Fruit fly (Drosophila melanogaster): ENCODE results near the gene CG4161.

The CG4161 gene

dm6 chr2L:15407021-15407420, 26.1 kb upstream of the CG4161 start:
- TF ChIP-seq CG8478 (optimal IDR thresholded peaks at IDR 0.05) (no peak), pan (optimal IDR thresholded peaks at IDR 0.05) (no peak), EcR (GFP tag; optimal IDR thresholded peaks at IDR 0.05) (no peak), usp (GFP tag; optimal IDR thresholded peaks at IDR 0.05) (no peak), psq (optimal IDR thresholded peaks at IDR 0.05) (no peak), Dll (optimal IDR thresholded peaks at IDR 0.05) (no peak)

- TF ChIP-seq usp (GFP tag; optimal IDR thresholded peaks at IDR 0.05): no peak
- no peak for TF ChIP-seq EcR (GFP tag; optimal IDR thresholded peaks at IDR 0.05)
- TF ChIP-seq psq (optimal IDR thresholded peaks at IDR 0.05): no peak
- TF ChIP-seq Dll (optimal IDR thresholded peaks at IDR 0.05): no peak
- no peak for TF ChIP-seq pan (optimal IDR thresholded peaks at IDR 0.05)
- no peak for TF ChIP-seq CG8478 (optimal IDR thresholded peaks at IDR 0.05)
These were observed 25.6 kb upstream of the CG4161 start for dm6 chr2L:15407514-15407913.

dm6 chr2L:15409108-15409507, 24.0 kb upstream of the CG4161 start:
- TF ChIP-seq usp (GFP tag; optimal IDR thresholded peaks at IDR 0.05) (no peak), Dll (optimal IDR thresholded peaks at IDR 0.05) (no peak), EcR (GFP tag; optimal IDR thresholded peaks at IDR 0.05) (no peak), CG8478 (optimal IDR thresholded peaks at IDR 0.05) (no peak), psq (optimal IDR thresholded peaks at IDR 0.05) (no peak), pan (optimal IDR thresholded peaks at IDR 0.05) (no peak)

dm6 chr2L:15410250-15410649, 22.9 kb upstream of the CG4161 start:
- TF ChIP-seq EcR (GFP tag; optimal IDR thresholded peaks at IDR 0.05) (no peak), psq (optimal IDR thresholded peaks at IDR 0.05) (no peak), usp (GFP tag; optimal IDR thresholded peaks at IDR 0.05) (no peak), CG8478 (optimal IDR thresholded peaks at IDR 0.05) (no peak), pan (optimal IDR thresholded peaks at IDR 0.05) (no peak), Dll (optimal IDR thresholded peaks at IDR 0.05) (no peak)

- TF ChIP-seq psq (optimal IDR thresholded peaks at IDR 0.05): no peak
- no peak for TF ChIP-seq Dll (optimal IDR thresholded peaks at IDR 0.05)
- TF ChIP-seq pan (optimal IDR thresholded peaks at IDR 0.05): no peak
- TF ChIP-seq EcR (GFP tag; optimal IDR thresholded peaks at IDR 0.05): no peak
- TF ChIP-seq usp (GFP tag; optimal IDR thresholded peaks at IDR 0.05): no peak
- no peak for TF ChIP-seq CG8478 (optimal IDR thresholded peaks at IDR 0.05)
These were observed 21.3 kb upstream of the CG4161 start for dm6 chr2L:15411858-15412257.

dm6 chr2L:15414068-15414467, 19.0 kb upstream of the CG4161 start:
- TF ChIP-seq Dll (optimal IDR thresholded peaks at IDR 0.05) (no peak), CG8478 (optimal IDR thresholded peaks at IDR 0.05) (no peak), usp (GFP tag; optimal IDR thresholded peaks at IDR 0.05) (no peak), EcR (GFP tag; optimal IDR thresholded peaks at IDR 0.05) (no peak), psq (optimal IDR thresholded peaks at IDR 0.05) (no peak), pan (optimal IDR thresholded peaks at IDR 0.05) (no peak)

- TF ChIP-seq pan (optimal IDR thresholded peaks at IDR 0.05): no peak
- TF ChIP-seq EcR (GFP tag; optimal IDR thresholded peaks at IDR 0.05): no peak
- TF ChIP-seq Dll (optimal IDR thresholded peaks at IDR 0.05): no peak
- no peak for TF ChIP-seq usp (GFP tag; optimal IDR thresholded peaks at IDR 0.05)
- TF ChIP-seq psq (optimal IDR thresholded peaks at IDR 0.05): no peak
- no peak for TF ChIP-seq CG8478 (optimal IDR thresholded peaks at IDR 0.05)
These were observed 14.8 kb upstream of the CG4161 start, which contains the start of gene CG44869 for dm6 chr2L:15418261-15418660. Gene CG44869, minus strand, starts transcription at chr2L:15418361.

- TF ChIP-seq pan (optimal IDR thresholded peaks at IDR 0.05) (no peak), CG8478 (optimal IDR thresholded peaks at IDR 0.05) (no peak), EcR (GFP tag; optimal IDR thresholded peaks at IDR 0.05) (no peak), psq (optimal IDR thresholded peaks at IDR 0.05) (no peak), Dll (optimal IDR thresholded peaks at IDR 0.05) (no peak), usp (GFP tag; optimal IDR thresholded peaks at IDR 0.05) (no peak)
These were observed 10.6 kb upstream of the CG4161 start for dm6 chr2L:15422501-15422900.

dm6 chr2L:15424135-15424534, 9.0 kb upstream of the CG4161 start:
- no peak for TF ChIP-seq Dll (optimal IDR thresholded peaks at IDR 0.05)
- no peak for TF ChIP-seq psq (optimal IDR thresholded peaks at IDR 0.05)
- TF ChIP-seq usp (GFP tag; optimal IDR thresholded peaks at IDR 0.05): no peak
- TF ChIP-seq CG8478 (optimal IDR thresholded peaks at IDR 0.05): no peak
- no peak for TF ChIP-seq pan (optimal IDR thresholded peaks at IDR 0.05)
- no peak for TF ChIP-seq EcR (GFP tag; optimal IDR thresholded peaks at IDR 0.05)

dm6 chr2L:15425530-15426308, 7.4 kb upstream of the CG4161 start, which contains the start of gene wor:
Gene wor, minus strand, starts transcription at chr2L:15425580.
- TF ChIP-seq usp (GFP tag; optimal IDR thresholded peaks at IDR 0.05) (no peak), EcR (GFP tag; optimal IDR thresholded peaks at IDR 0.05) (peak in 1 of 2 experiments; percentile 51)

dm6 chr2L:15426736-15427222, 6.3 kb upstream of the CG4161 start:
- no peak for TF ChIP-seq psq (optimal IDR thresholded peaks at IDR 0.05)
- TF ChIP-seq CG8478 (optimal IDR thresholded peaks at IDR 0.05): no peak
- no peak for TF ChIP-seq usp (GFP tag; optimal IDR thresholded peaks at IDR 0.05)
- no peak for TF ChIP-seq pan (optimal IDR thresholded peaks at IDR 0.05)
- no peak for TF ChIP-seq EcR (GFP tag; optimal IDR thresholded peaks at IDR 0.05)
- no peak for TF ChIP-seq Dll (optimal IDR thresholded peaks at IDR 0.05)

dm6 chr2L:15429671-15430070, 3.4 kb upstream of the CG4161 start:
- TF ChIP-seq usp (GFP tag; optimal IDR thresholded peaks at IDR 0.05) (no peak), pan (optimal IDR thresholded peaks at IDR 0.05) (no peak), EcR (GFP tag; optimal IDR thresholded peaks at IDR 0.05) (no peak), Dll (optimal IDR thresholded peaks at IDR 0.05) (no peak), CG8478 (optimal IDR thresholded peaks at IDR 0.05) (no peak), psq (optimal IDR thresholded peaks at IDR 0.05) (no peak)

Data from whole organism.